Worm (Caenorhabditis elegans) whole organism, L1 larva: ENCODE data around the gene Y54F10BM.20.

Experiments
- C04F5.9 ChIP-seq: sonication (generic microtip); optimal IDR thresholded peaks from 2 replicates; lab custom pipeline; 2016; ENCODE audit warnings: missing genetic modification characterization, missing compliant biosample characterization
- C16A3.4 ChIP-seq: fragments of 150-350 bp; optimal IDR thresholded peaks from 2 replicates; lab custom pipeline; 2014; ENCODE audit warnings: missing biosample characterization, missing genetic modification characterization
- F16B12.6 ChIP-seq: fragments of 150-350 bp; optimal IDR thresholded peaks from 2 replicates; lab custom pipeline; 2014; ENCODE audit warnings: missing biosample characterization, missing genetic modification characterization
- aly-2 ChIP-seq: fragments of 150-350 bp; optimal IDR thresholded peaks from 2 replicates; lab custom pipeline; 2014; ENCODE audit warnings: missing biosample characterization, missing genetic modification characterization
- blmp-1 ChIP-seq: fragments of 150-350 bp; optimal IDR thresholded peaks from 2 replicates; lab custom pipeline; 2014; ENCODE audit warnings: missing biosample characterization, missing genetic modification characterization
- ceh-63 ChIP-seq: fragments of 200-800 bp; sonication (Bioruptor generic); optimal IDR thresholded peaks from 2 replicates; lab custom pipeline; 2018; ENCODE audit warnings: mild to moderate bottlenecking, missing genetic modification characterization, missing compliant biosample characterization
- ceh-8 ChIP-seq: fragments of 200-800 bp; sonication (Bioruptor generic); optimal IDR thresholded peaks from 2 replicates; lab custom pipeline; 2018; ENCODE audit warnings: mild to moderate bottlenecking, missing genetic modification characterization, moderate library complexity, missing compliant biosample characterization
- ceh-82 ChIP-seq, 3 experiments: fragments of 150-350 bp in 1 of 3; sonication (generic microtip) in 2 of 3; optimal IDR thresholded peaks; 2 replicates each; lab custom pipeline; 2014 to 2017; ENCODE audit warnings: missing biosample characterization in 3 of 3, missing genetic modification characterization in 3 of 3
- efl-1 ChIP-seq, 4 experiments: fragments of 150-350 bp; optimal IDR thresholded peaks in 3 of 4; peaks in 1 of 4; 1 replicate in 1 of 4; 2 replicates in 3 of 4; lab custom pipeline; 2014; ENCODE audit warnings: missing biosample characterization in 2 of 4, missing genetic modification characterization in 2 of 4, missing genetic modification reagents in 2 of 4
- egl-13 ChIP-seq: sonication (generic microtip); optimal IDR thresholded peaks from 2 replicates; lab custom pipeline; 2016; ENCODE audit warnings: missing genotype, missing genetic modification reagents, missing genetic modification characterization, missing compliant biosample characterization
- egl-27 ChIP-seq, 2 experiments: fragments of 150-350 bp in 1 of 2; sonication (generic microtip); optimal IDR thresholded peaks; 3 replicates each; lab custom pipeline; 2017 to 2018; ENCODE audit warnings: missing biosample characterization in 2 of 2, missing genetic modification characterization in 2 of 2, missing genetic modification reagents in 2 of 2
- elt-2 ChIP-seq: sonication (generic microtip); optimal IDR thresholded peaks from 2 replicates; lab custom pipeline; 2016; ENCODE audit warnings: missing genetic modification characterization, mild to moderate bottlenecking, inconsistent platforms, missing compliant biosample characterization, missing genetic modification reagents
- elt-3 ChIP-seq, 6 experiments: fragments of 150-350 bp in 1 of 6; sonication (generic microtip); optimal IDR thresholded peaks; 2 replicates each; lab custom pipeline; 2017 to 2018; ENCODE audit warnings: missing biosample characterization in 6 of 6, missing genetic modification characterization in 6 of 6, inconsistent platforms in 1 of 6
- fos-1 ChIP-seq: fragments of 150-350 bp; optimal IDR thresholded peaks from 2 replicates; lab custom pipeline; 2014; ENCODE audit warnings: missing biosample characterization, missing genetic modification characterization
- hlh-4 ChIP-seq: sonication (generic microtip); optimal IDR thresholded peaks from 2 replicates; lab custom pipeline; 2016; ENCODE audit warnings: mild to moderate bottlenecking, missing genetic modification characterization, missing compliant biosample characterization
- isw-1 ChIP-seq: fragments of 200-800 bp; sonication (Bioruptor generic); IDR thresholded peaks from 2 replicates; pipeline ENCODE4 v1.3.6; 2022; ENCODE audit warnings: missing genetic modification characterization, missing compliant biosample characterization
- lin-13 ChIP-seq: fragments of 150-350 bp; optimal IDR thresholded peaks from 2 replicates; lab custom pipeline; 2014; ENCODE audit warnings: missing biosample characterization, missing genetic modification reagents, missing genetic modification characterization
- lin-15B ChIP-seq: fragments of 150-350 bp; sonication (generic microtip); optimal IDR thresholded peaks from 3 replicates; lab custom pipeline; 2014; ENCODE audit warnings: missing biosample characterization, missing genetic modification characterization
- lin-35 ChIP-seq, 2 experiments: fragments of 150-350 bp; optimal IDR thresholded peaks; 2 replicates each; lab custom pipeline; 2014; ENCODE audit warnings: missing biosample characterization in 2 of 2, missing genetic modification characterization in 2 of 2, missing genetic modification reagents in 2 of 2
- lsy-2 ChIP-seq, 2 experiments: fragments of 150-350 bp; optimal IDR thresholded peaks; 2 replicates each; lab custom pipeline; 2014; ENCODE audit warnings: missing biosample characterization in 2 of 2, missing genetic modification characterization in 2 of 2
- mep-1 ChIP-seq: fragments of 150-350 bp; optimal IDR thresholded peaks from 2 replicates; lab custom pipeline; 2014; ENCODE audit warnings: missing biosample characterization, missing genetic modification characterization
- nhr-11 ChIP-seq: fragments of 150-350 bp; optimal IDR thresholded peaks from 2 replicates; lab custom pipeline; 2014; ENCODE audit warnings: missing biosample characterization, missing genetic modification characterization
- nhr-20 ChIP-seq: sonication (generic microtip); optimal IDR thresholded peaks from 2 replicates; lab custom pipeline; 2016; ENCODE audit warnings: mild to moderate bottlenecking, missing genetic modification characterization, missing compliant biosample characterization
- nhr-84 ChIP-seq: sonication (generic microtip); optimal IDR thresholded peaks from 2 replicates; lab custom pipeline; 2017; ENCODE audit warnings: missing biosample characterization, missing genetic modification characterization
- nhr-85 ChIP-seq: sonication (generic microtip); peaks from one replicate; lab custom pipeline; 2016; ENCODE audit warnings: missing genetic modification characterization, inconsistent platforms, missing compliant biosample characterization
- nhr-90 ChIP-seq: sonication (generic microtip); optimal IDR thresholded peaks from 2 replicates; lab custom pipeline; 2016; ENCODE audit warnings: mild to moderate bottlenecking, missing genetic modification characterization, missing compliant biosample characterization; ENCODE audit not compliant: poor library complexity
- pax-3 ChIP-seq: fragments of 200-800 bp; sonication (Bioruptor generic); optimal IDR thresholded peaks from 2 replicates; lab custom pipeline; 2018; ENCODE audit warnings: mild to moderate bottlenecking, missing genetic modification characterization, moderate library complexity, missing compliant biosample characterization
- snpc-4 ChIP-seq: fragments of 150-350 bp; optimal IDR thresholded peaks from 2 replicates; lab custom pipeline; 2014; ENCODE audit warnings: missing biosample characterization, missing genetic modification characterization
- snu-23 ChIP-seq: sonication (generic microtip); optimal IDR thresholded peaks from 2 replicates; lab custom pipeline; 2016; ENCODE audit warnings: missing genetic modification characterization, missing compliant biosample characterization
- sox-4 ChIP-seq: sonication (generic microtip); optimal IDR thresholded peaks from 2 replicates; lab custom pipeline; 2016; ENCODE audit warnings: missing genetic modification characterization, missing compliant biosample characterization
- swsn-7 ChIP-seq: sonication (generic microtip); optimal IDR thresholded peaks from 2 replicates; lab custom pipeline; 2016; ENCODE audit warnings: missing genetic modification characterization, missing compliant biosample characterization
- tbx-2 ChIP-seq: sonication (generic microtip); optimal IDR thresholded peaks from 2 replicates; lab custom pipeline; 2016; ENCODE audit warnings: missing genetic modification characterization, missing compliant biosample characterization
- tlp-1 ChIP-seq: fragments of 150-350 bp; optimal IDR thresholded peaks from 2 replicates; lab custom pipeline; 2014; ENCODE audit warnings: missing biosample characterization, missing genetic modification characterization
- unc-130 ChIP-seq: fragments of 150-350 bp; optimal IDR thresholded peaks from 2 replicates; lab custom pipeline; 2017; ENCODE audit warnings: missing biosample characterization, missing genetic modification characterization, inconsistent platforms
- unc-30 ChIP-seq: sonication (generic microtip); optimal IDR thresholded peaks from 2 replicates; lab custom pipeline; 2017; ENCODE audit warnings: missing biosample characterization, missing genetic modification characterization
- unc-98 ChIP-seq: fragments of 200-800 bp; sonication (Bioruptor generic); IDR thresholded peaks from 2 replicates; pipeline ENCODE4 v1.3.6; 2022; ENCODE audit warnings: missing genetic modification characterization, missing compliant biosample characterization
- xbp-1 ChIP-seq: sonication (generic microtip); optimal IDR thresholded peaks from 2 replicates; lab custom pipeline; 2016; ENCODE audit warnings: missing genetic modification characterization, missing compliant biosample characterization
- zip-4 ChIP-seq: fragments of 200-800 bp; sonication (Bioruptor generic); optimal IDR thresholded peaks from 2 replicates; lab custom pipeline; 2018; ENCODE audit warnings: mild to moderate bottlenecking, missing genetic modification characterization, moderate library complexity, missing compliant biosample characterization

Y54F10BM.20 gene

ce11 chrIII:2272732-2273131 is 35.3 kb upstream of the Y54F10BM.20 start, which contains the start of gene fbxa-39:
Gene fbxa-39, plus strand, starts transcription at chrIII:2273032.
- TF ChIP-seq nhr-90, result no peak
- no peak for TF ChIP-seq pax-3
- TF ChIP-seq hlh-4, result no peak
- TF ChIP-seq sox-4 (tag; lab: Kevin White, UChicago), result no peak
- TF ChIP-seq ceh-63 (GFP tag; lab: Kevin White, UChicago), result no peak
- TF ChIP-seq unc-98 (GFP tag; lab: Robert Waterston, UW), result no peak
- no peak for TF ChIP-seq nhr-11
- TF ChIP-seq lsy-2 (tag; optimal IDR thresholded peaks at IDR 0.05; lab: Kevin White, UChicago), result no peak
- TF ChIP-seq aly-2 (tag; lab: Kevin White, UChicago), result no peak
- no peak for TF ChIP-seq ceh-82 (tag; optimal IDR thresholded peaks at IDR 0.05; lab: Kevin White, UChicago)
- TF ChIP-seq unc-130 (tag; lab: Kevin White, UChicago), result no peak
- TF ChIP-seq ceh-8 (GFP tag; lab: Kevin White, UChicago), result no peak
- TF ChIP-seq snpc-4 (tag; lab: Kevin White, UChicago), result no peak
- TF ChIP-seq egl-13 (tag; lab: Kevin White, UChicago), result no peak
- no peak for TF ChIP-seq zip-4 (GFP tag; lab: Kevin White, UChicago)
- TF ChIP-seq efl-1 (optimal IDR thresholded peaks at IDR 0.05; lab: Kevin White, UChicago), result no peak
- TF ChIP-seq efl-1 (GFP tag; optimal IDR thresholded peaks at IDR 0.05 in 1 of 2; lab: Kevin White, UChicago), result no peak
- no peak for TF ChIP-seq isw-1 (GFP tag; lab: Robert Waterston, UW)
- no peak for TF ChIP-seq fos-1 (tag; lab: Kevin White, UChicago)

ce11 chrIII:2276842-2277241 is 31.2 kb upstream of the Y54F10BM.20 start, which contains the start of gene Y54F10BM.21:
Gene Y54F10BM.21, plus strand, starts transcription at chrIII:2277142.
- TF ChIP-seq ceh-8 (GFP tag; lab: Kevin White, UChicago) (no peak), hlh-4 (no peak), elt-3 (tag; optimal IDR thresholded peaks at IDR 0.05; lab: Kevin White, UChicago) (peak in 1 of 6 experiments; percentile 40), tlp-1 (no peak), swsn-7 (tag; lab: Kevin White, UChicago) (no peak), nhr-85 (tag; lab: Kevin White, UChicago) (no peak)
- TF ChIP-seq, all 84 proteins: peak for 1

- no peak for TF ChIP-seq mep-1 (tag; lab: Kevin White, UChicago)
- no peak for TF ChIP-seq egl-27 (tag; optimal IDR thresholded peaks at IDR 0.05; lab: Kevin White, UChicago)
- no peak for TF ChIP-seq nhr-84
- TF ChIP-seq aly-2 (tag; lab: Kevin White, UChicago), result no peak
- no peak for TF ChIP-seq lin-13 (GFP tag; lab: Kevin White, UChicago)
- TF ChIP-seq unc-30 (tag; lab: Kevin White, UChicago), result no peak
- TF ChIP-seq F16B12.6 (tag; lab: Kevin White, UChicago), result no peak
- no peak for TF ChIP-seq elt-2 (tag; lab: Kevin White, UChicago)
- no peak for TF ChIP-seq lin-35 (GFP tag; optimal IDR thresholded peaks at IDR 0.05; lab: Kevin White, UChicago)
- TF ChIP-seq ceh-8 (GFP tag; lab: Kevin White, UChicago), result no peak
- TF ChIP-seq C04F5.9 (tag; lab: Kevin White, UChicago), result no peak
- TF ChIP-seq tbx-2, result no peak
- no peak for TF ChIP-seq blmp-1 (tag; lab: Kevin White, UChicago)
- TF ChIP-seq nhr-85 (tag; lab: Kevin White, UChicago), result no peak
These were observed 28.6 kb upstream of the Y54F10BM.20 start, which contains the start of gene Y54F10BM.23 for ce11 chrIII:2279457-2279856. Gene Y54F10BM.23, minus strand, starts transcription at chrIII:2279557.

- TF ChIP-seq xbp-1 (no peak), nhr-20 (tag; lab: Kevin White, UChicago) (peak; percentile 30), C16A3.4 (tag; lab: Kevin White, UChicago) (no peak), nhr-90 (peak; percentile 28), elt-3 (tag; optimal IDR thresholded peaks at IDR 0.05; lab: Kevin White, UChicago) (peak in 2 of 6 experiments; percentile 41 to 83), lin-15B (tag; lab: Kevin White, UChicago) (no peak), snpc-4 (tag; lab: Kevin White, UChicago) (no peak), lin-35 (GFP tag; optimal IDR thresholded peaks at IDR 0.05; lab: Kevin White, UChicago) (peak in 1 of 2 experiments; percentile 10), snu-23 (GFP tag; lab: Kevin White, UChicago) (peak; percentile 0), efl-1 (optimal IDR thresholded peaks at IDR 0.05; lab: Kevin White, UChicago) (no peak), efl-1 (GFP tag; optimal IDR thresholded peaks at IDR 0.05 in 1 of 2; lab: Kevin White, UChicago) (peak in 1 of 2 experiments; percentile 64), nhr-85 (tag; lab: Kevin White, UChicago) (peak; percentile 82)
These were observed 27.5 kb upstream of the Y54F10BM.20 start, which contains the start of gene Y54F10BM.22 for ce11 chrIII:2280569-2280968. Gene Y54F10BM.22, plus strand, starts transcription at chrIII:2280899.
